Fruit fly (Drosophila melanogaster) S2 (cell line): Measurements from ENCODE around the gene CG9109.

Experiments used
- CG8478 ChIP-seq: fragments of >200 bp; optimal IDR thresholded peaks from 2 replicates; lab custom pipeline; 2018
- CTCF ChIP-seq, 2 experiments: fragments of >200 bp; optimal IDR thresholded peaks; 2 replicates each; lab custom pipeline; 2018

dm6 chr2L:6060210-6060609 is 26.0 kb upstream of the CG9109 start, which contains the start of gene CG34180:
- TF ChIP-seq CG8478 = no peak
- TF ChIP-seq CTCF (optimal IDR thresholded peaks at IDR 0.05; lab: Kevin White, UChicago) = no peak
